Worm (Caenorhabditis elegans) whole organism, late embryonic: Measurements from ENCODE around the gene F22H10.11.

Source experiments
- C38D4.7 ChIP-seq: fragments of 200-800 bp; sonication (Bioruptor generic); optimal IDR thresholded peaks from 2 replicates; lab custom pipeline; 2018; ENCODE audit warnings: mild to moderate bottlenecking, missing genetic modification characterization, moderate library complexity, missing compliant biosample characterization
- K02D7.2 ChIP-seq: sonication (generic microtip); optimal IDR thresholded peaks from 2 replicates; lab custom pipeline; 2017; ENCODE audit warnings: mild to moderate bottlenecking, missing genetic modification characterization, missing compliant biosample characterization
- ama-1 ChIP-seq: fragments of 150-350 bp; optimal IDR thresholded peaks from 2 replicates; lab custom pipeline; 2014
- ceh-9 ChIP-seq: sonication (generic microtip); optimal IDR thresholded peaks from 2 replicates; lab custom pipeline; 2016; ENCODE audit warnings: mild to moderate bottlenecking, missing genetic modification characterization, inconsistent platforms, missing compliant biosample characterization
- dmd-4 ChIP-seq: sonication (generic microtip); optimal IDR thresholded peaks from 2 replicates; lab custom pipeline; 2016; ENCODE audit warnings: borderline replicate concordance, missing genetic modification characterization, missing compliant biosample characterization
- dve-1 ChIP-seq: sonication (generic microtip); optimal IDR thresholded peaks from 2 replicates; lab custom pipeline; 2017; ENCODE audit warnings: antibody characterized with exemption, mild to moderate bottlenecking, missing genetic modification characterization, missing compliant biosample characterization
- madf-2 ChIP-seq: sonication (generic microtip); optimal IDR thresholded peaks from 2 replicates; lab custom pipeline; 2017; ENCODE audit warnings: missing genetic modification characterization, missing compliant biosample characterization
- nhr-232 ChIP-seq: sonication (generic microtip); optimal IDR thresholded peaks from 2 replicates; lab custom pipeline; 2016; ENCODE audit warnings: missing genetic modification characterization, missing compliant biosample characterization
- pat-9 ChIP-seq: fragments of 200-800 bp; sonication (Bioruptor generic); optimal IDR thresholded peaks from 2 replicates; lab custom pipeline; 2018; ENCODE audit warnings: mild to moderate bottlenecking, missing genetic modification characterization, moderate library complexity, missing compliant biosample characterization
- pha-4 ChIP-seq: fragments of 150-350 bp; optimal IDR thresholded peaks from 2 replicates; lab custom pipeline; 2018; ENCODE audit warnings: missing biosample characterization, missing genetic modification reagents, missing genetic modification characterization
- sox-4 ChIP-seq: sonication (generic microtip); optimal IDR thresholded peaks from 2 replicates; lab custom pipeline; 2017; ENCODE audit warnings: mild to moderate bottlenecking, missing genetic modification characterization, inconsistent platforms, missing compliant biosample characterization
- syd-9 ChIP-seq: sonication (generic microtip); optimal IDR thresholded peaks from 2 replicates; lab custom pipeline; 2016; ENCODE audit warnings: mild to moderate bottlenecking, missing genetic modification characterization, moderate library complexity, missing compliant biosample characterization
- unc-55 ChIP-seq: sonication (generic microtip); optimal IDR thresholded peaks from 2 replicates; lab custom pipeline; 2017; ENCODE audit warnings: missing biosample characterization, missing genetic modification reagents, missing genetic modification characterization

- TF ChIP-seq K02D7.2 (tag; lab: Kevin White, UChicago), result no peak
- TF ChIP-seq unc-55 (GFP tag; lab: Kevin White, UChicago), result no peak
- no peak for TF ChIP-seq nhr-232 (tag; lab: Kevin White, UChicago)
- no peak for TF ChIP-seq ama-1 (lab: Kevin White, UChicago)
- TF ChIP-seq dmd-4 (tag; lab: Kevin White, UChicago), result no peak
- TF ChIP-seq pha-4 (tag; lab: Kevin White, UChicago), result no peak
- TF ChIP-seq ceh-9, result no peak
- no peak for TF ChIP-seq sox-4 (tag; lab: Kevin White, UChicago)
- TF ChIP-seq madf-2, result no peak
- TF ChIP-seq pat-9 (tag; lab: Kevin White, UChicago), result no peak
- TF ChIP-seq C38D4.7, result no peak
- TF ChIP-seq syd-9 (tag; lab: Kevin White, UChicago), result no peak
- TF ChIP-seq dve-1 (tag; lab: Kevin White, UChicago), result no peak
These were observed at the start of gene F22H10.11 for ce11 chrX:16687945-16688344.
